Worm (Caenorhabditis elegans) whole organism, L1 larva: ENCODE results near the gene calf-1.
"Not testable (repeated sequence)": the region's sequence is repeated elsewhere in the genome, so short reads cannot be mapped to it uniquely, and the experiment has no call there.

Experiments used
- C34B4.2 ChIP-seq: sonication (generic microtip); optimal IDR thresholded peaks from 2 replicates; lab custom pipeline; 2017; ENCODE audit warnings: mild to moderate bottlenecking, missing genetic modification characterization, missing compliant biosample characterization
- alr-1 ChIP-seq: fragments of 200-800 bp; sonication (Bioruptor generic); optimal IDR thresholded peaks from 2 replicates; lab custom pipeline; 2018; ENCODE audit warnings: borderline replicate concordance, mild to moderate bottlenecking, missing genetic modification characterization, missing compliant biosample characterization
- blmp-1 ChIP-seq: fragments of 150-350 bp; optimal IDR thresholded peaks from 2 replicates; lab custom pipeline; 2014; ENCODE audit warnings: missing biosample characterization, missing genetic modification characterization
- dpl-1 ChIP-seq, 3 experiments: fragments of 150-350 bp in 2 of 3; sonication (generic microtip) in 1 of 3; optimal IDR thresholded peaks; 2 replicates each; lab custom pipeline; 2014 to 2017; ENCODE audit warnings: missing biosample characterization in 3 of 3, missing genetic modification characterization in 3 of 3, missing genetic modification reagents in 3 of 3
- efl-1 ChIP-seq, 4 experiments: fragments of 150-350 bp; optimal IDR thresholded peaks in 3 of 4; peaks in 1 of 4; 1 replicate in 1 of 4; 2 replicates in 3 of 4; lab custom pipeline; 2014; ENCODE audit warnings: missing biosample characterization in 2 of 4, missing genetic modification characterization in 2 of 4, missing genetic modification reagents in 2 of 4
- elt-2 ChIP-seq: sonication (generic microtip); optimal IDR thresholded peaks from 2 replicates; lab custom pipeline; 2016; ENCODE audit warnings: missing genetic modification characterization, mild to moderate bottlenecking, inconsistent platforms, missing compliant biosample characterization, missing genetic modification reagents
- ets-5 ChIP-seq: fragments of 200-800 bp; sonication (Bioruptor generic); IDR thresholded peaks from 2 replicates; pipeline ENCODE4 v1.3.6; 2022; ENCODE audit warnings: missing genetic modification characterization, missing compliant biosample characterization
- grh-1 ChIP-seq: fragments of 200-800 bp; sonication (Bioruptor generic); IDR thresholded peaks from 2 replicates; pipeline ENCODE4 v1.3.6; 2022; ENCODE audit warnings: missing genetic modification reagents, missing genetic modification characterization, missing compliant biosample characterization
- lin-15B ChIP-seq: fragments of 150-350 bp; sonication (generic microtip); optimal IDR thresholded peaks from 3 replicates; lab custom pipeline; 2014; ENCODE audit warnings: missing biosample characterization, missing genetic modification characterization
- lin-39 ChIP-seq: fragments of 150-350 bp; optimal IDR thresholded peaks from 2 replicates; lab custom pipeline; 2014; ENCODE audit warnings: missing biosample characterization, missing genetic modification reagents, missing genetic modification characterization
- mep-1 ChIP-seq: fragments of 150-350 bp; optimal IDR thresholded peaks from 2 replicates; lab custom pipeline; 2014; ENCODE audit warnings: missing biosample characterization, missing genetic modification characterization
- nhr-237 ChIP-seq: fragments of 150-350 bp; optimal IDR thresholded peaks from 2 replicates; lab custom pipeline; 2014; ENCODE audit warnings: missing biosample characterization, missing genetic modification characterization
- nhr-71 ChIP-seq: sonication (generic microtip); optimal IDR thresholded peaks from 2 replicates; lab custom pipeline; 2016; ENCODE audit warnings: mild to moderate bottlenecking, missing genetic modification characterization, moderate library complexity, missing compliant biosample characterization
- nhr-84 ChIP-seq: sonication (generic microtip); optimal IDR thresholded peaks from 2 replicates; lab custom pipeline; 2017; ENCODE audit warnings: missing biosample characterization, missing genetic modification characterization
- nhr-85 ChIP-seq: sonication (generic microtip); peaks from one replicate; lab custom pipeline; 2016; ENCODE audit warnings: missing genetic modification characterization, inconsistent platforms, missing compliant biosample characterization
- nhr-90 ChIP-seq: sonication (generic microtip); optimal IDR thresholded peaks from 2 replicates; lab custom pipeline; 2016; ENCODE audit warnings: mild to moderate bottlenecking, missing genetic modification characterization, missing compliant biosample characterization; ENCODE audit not compliant: poor library complexity
- pax-3 ChIP-seq: fragments of 200-800 bp; sonication (Bioruptor generic); optimal IDR thresholded peaks from 2 replicates; lab custom pipeline; 2018; ENCODE audit warnings: mild to moderate bottlenecking, missing genetic modification characterization, moderate library complexity, missing compliant biosample characterization
- skn-1 ChIP-seq: fragments of 150-350 bp; optimal IDR thresholded peaks from 2 replicates; lab custom pipeline; 2014; ENCODE audit warnings: missing biosample characterization, missing genetic modification characterization
- sptf-1 ChIP-seq: fragments of 150-350 bp; optimal IDR thresholded peaks from 2 replicates; lab custom pipeline; 2014; ENCODE audit warnings: missing biosample characterization, missing genetic modification characterization
- unc-62 ChIP-seq: fragments of 150-350 bp; optimal IDR thresholded peaks from 2 replicates; lab custom pipeline; 2014; ENCODE audit warnings: missing biosample characterization, missing genetic modification reagents, missing genetic modification characterization
- unc-98 ChIP-seq: fragments of 200-800 bp; sonication (Bioruptor generic); IDR thresholded peaks from 2 replicates; pipeline ENCODE4 v1.3.6; 2022; ENCODE audit warnings: missing genetic modification characterization, missing compliant biosample characterization
- vab-15 ChIP-seq: sonication (generic microtip); optimal IDR thresholded peaks from 2 replicates; lab custom pipeline; 2017; ENCODE audit warnings: missing genotype, mild to moderate bottlenecking, missing genetic modification characterization, missing compliant biosample characterization
- zag-1 ChIP-seq: fragments of 150-350 bp; optimal IDR thresholded peaks from 2 replicates; lab custom pipeline; 2014; ENCODE audit warnings: missing biosample characterization, missing genetic modification characterization
- zip-4 ChIP-seq: fragments of 200-800 bp; sonication (Bioruptor generic); optimal IDR thresholded peaks from 2 replicates; lab custom pipeline; 2018; ENCODE audit warnings: mild to moderate bottlenecking, missing genetic modification characterization, moderate library complexity, missing compliant biosample characterization
- ztf-11 ChIP-seq, 2 experiments: sonication (generic microtip); optimal IDR thresholded peaks; 2 replicates each; lab custom pipeline; 2016 to 2017; ENCODE audit warnings: missing genetic modification characterization in 2 of 2, missing biosample characterization in 1 of 2, missing compliant biosample characterization in 1 of 2

The calf-1 gene

ce11 chrV:20522219-20522618 is 43.3 kb upstream of the calf-1 start, which contains the start of the genes Y38H6C.9 and fbxa-150:
Gene Y38H6C.9 (minus strand): TSS chrV:20522270.
Gene fbxa-150 (plus strand): TSS chrV:20522598.
- TF ChIP-seq efl-1 (optimal IDR thresholded peaks at IDR 0.05; lab: Kevin White, UChicago) = peak; percentile 1 to 25
- peak in 1 of 2 experiments; percentile 8 for TF ChIP-seq efl-1 (GFP tag; optimal IDR thresholded peaks at IDR 0.05 in 1 of 2; lab: Kevin White, UChicago)
- no peak for TF ChIP-seq ztf-11 (tag; optimal IDR thresholded peaks at IDR 0.05; lab: Kevin White, UChicago)
- TF ChIP-seq zag-1 (tag; lab: Kevin White, UChicago) = no peak
- TF ChIP-seq zip-4 (GFP tag; lab: Kevin White, UChicago) = peak; percentile 95
- TF ChIP-seq skn-1 = peak; percentile 8
- peak; percentile 45 for TF ChIP-seq mep-1 (tag; lab: Kevin White, UChicago)
- peak in 1 of 3 experiments; percentile 19 for TF ChIP-seq dpl-1 (GFP tag; optimal IDR thresholded peaks at IDR 0.05; lab: Kevin White, UChicago)
- TF ChIP-seq, all 84 proteins: peak for 5

ce11 chrV:20518927-20519326 is 40.0 kb upstream of the calf-1 start, which contains the start of gene Y38H6C.25:
Gene Y38H6C.25 (plus strand): TSS chrV:20519227.
- TF ChIP-seq blmp-1 = no peak
- no peak for TF ChIP-seq ztf-11 (tag; optimal IDR thresholded peaks at IDR 0.05; lab: Kevin White, UChicago)

ce11 chrV:20517005-20517404 is 38.1 kb upstream of the calf-1 start:
- TF ChIP-seq nhr-71 (no peak), nhr-85 (peak; percentile 37)

- TF ChIP-seq elt-2 (tag; lab: Kevin White, UChicago) (peak; percentile 6), mep-1 (tag; lab: Kevin White, UChicago) (no peak)
- TF ChIP-seq, all 84 proteins: peak for 1
Measured at ce11 chrV:20514483-20514882, 35.6 kb upstream of the calf-1 start.

ce11 chrV:20513661-20514060 is 34.8 kb upstream of the calf-1 start, which contains the start of gene Y38H6C.8:
Gene Y38H6C.8 (plus strand): TSS chrV:20513961.
- not testable (repeated sequence) for TF ChIP-seq elt-2 (tag; lab: Kevin White, UChicago); pax-3; nhr-237
- TF ChIP-seq, all 84 proteins: peak for 0; not testable (repeated sequence) for 84

- TF ChIP-seq C34B4.2 (no peak), efl-1 (optimal IDR thresholded peaks at IDR 0.05; lab: Kevin White, UChicago) (no peak), efl-1 (GFP tag; optimal IDR thresholded peaks at IDR 0.05 in 1 of 2; lab: Kevin White, UChicago) (peak in 1 of 2 experiments; percentile 52), nhr-90 (no peak), vab-15 (tag; lab: Kevin White, UChicago) (no peak)
- TF ChIP-seq, all 84 proteins: peak for 1
Measured at ce11 chrV:20509427-20509826, 30.5 kb upstream of the calf-1 start.

ce11 chrV:20506542-20506941 is 27.7 kb upstream of the calf-1 start:
- TF ChIP-seq grh-1 (GFP tag; lab: Robert Waterston, UW) (no peak), nhr-85 (peak; percentile 16)

- no peak for TF ChIP-seq skn-1
- no peak for TF ChIP-seq zag-1 (tag; lab: Kevin White, UChicago)
- no peak for TF ChIP-seq lin-15B (tag; lab: Kevin White, UChicago)
- no peak for TF ChIP-seq unc-62 (GFP tag; lab: Kevin White, UChicago)
- no peak for TF ChIP-seq lin-39 (tag; lab: Kevin White, UChicago)
- no peak for TF ChIP-seq zip-4 (GFP tag; lab: Kevin White, UChicago)
- no peak for TF ChIP-seq unc-98
- TF ChIP-seq alr-1 (tag; lab: Kevin White, UChicago) = no peak
- no peak for TF ChIP-seq nhr-84 (tag; lab: Kevin White, UChicago)
- no peak for TF ChIP-seq C34B4.2
- no peak for TF ChIP-seq nhr-71
- TF ChIP-seq dpl-1 (GFP tag; optimal IDR thresholded peaks at IDR 0.05; lab: Kevin White, UChicago) = no peak
- TF ChIP-seq sptf-1 (tag; lab: Kevin White, UChicago) = no peak
- no peak for TF ChIP-seq ets-5
Measured at ce11 chrV:20504997-20505396, 26.1 kb upstream of the calf-1 start, which contains the start of gene Y38H6C.4. Gene Y38H6C.4 (minus strand): TSS chrV:20505097.
